Worm (Caenorhabditis elegans): Measurements from ENCODE around the gene F13B6.1.

DNA sequence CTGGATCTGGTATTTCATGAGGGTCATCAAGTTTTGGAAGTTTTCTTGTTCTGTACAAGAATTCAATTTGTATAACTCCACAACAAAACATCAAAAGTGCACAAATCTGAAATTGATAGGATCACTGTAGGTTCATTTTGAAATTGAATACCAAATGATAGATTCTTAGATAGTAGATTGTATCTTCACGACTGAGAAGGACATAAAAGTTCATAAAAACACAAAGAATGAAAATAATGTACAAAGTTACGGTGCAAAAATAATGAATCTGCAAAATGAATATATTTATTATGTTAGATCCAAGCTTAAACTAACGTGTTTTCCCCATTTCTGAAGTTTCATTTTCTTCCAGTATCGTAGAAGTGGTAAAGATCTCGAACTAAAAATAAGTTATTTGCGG is 44.6 kb downstream of the F13B6.1 start:
- no peak for TF ChIP-seq him-1 (tag; optimal IDR thresholded peaks at IDR 0.05)
- TF ChIP-seq dao-5 (tag; optimal IDR thresholded peaks at IDR 0.05): no peak
- no peak for TF ChIP-seq W03F9.2 (tag; optimal IDR thresholded peaks at IDR 0.05)

Measured in whole organism, L4/young adult.